Worm (Caenorhabditis elegans) whole organism, L1 larva: ENCODE measurements around the gene ssu-1.

Source experiments
- C16A3.4 ChIP-seq: fragments of 150-350 bp; optimal IDR thresholded peaks from 2 replicates; lab custom pipeline; 2014; ENCODE audit warnings: missing biosample characterization, missing genetic modification characterization
- aly-2 ChIP-seq: fragments of 150-350 bp; optimal IDR thresholded peaks from 2 replicates; lab custom pipeline; 2014; ENCODE audit warnings: missing biosample characterization, missing genetic modification characterization
- blmp-1 ChIP-seq: fragments of 150-350 bp; optimal IDR thresholded peaks from 2 replicates; lab custom pipeline; 2014; ENCODE audit warnings: missing biosample characterization, missing genetic modification characterization
- ceh-8 ChIP-seq: fragments of 200-800 bp; sonication (Bioruptor generic); optimal IDR thresholded peaks from 2 replicates; lab custom pipeline; 2018; ENCODE audit warnings: mild to moderate bottlenecking, missing genetic modification characterization, moderate library complexity, missing compliant biosample characterization
- ceh-88 ChIP-seq: fragments of 200-800 bp; sonication (Bioruptor generic); IDR thresholded peaks from 2 replicates; pipeline ENCODE4 v1.3.6; 2022; ENCODE audit warnings: missing genetic modification characterization, missing compliant biosample characterization
- dsc-1 ChIP-seq: sonication (generic microtip); optimal IDR thresholded peaks from 2 replicates; lab custom pipeline; 2016; ENCODE audit warnings: mild to moderate bottlenecking, missing genetic modification characterization, missing compliant biosample characterization
- efl-1 ChIP-seq, 4 experiments: fragments of 150-350 bp; optimal IDR thresholded peaks in 3 of 4; peaks in 1 of 4; 1 replicate in 1 of 4; 2 replicates in 3 of 4; lab custom pipeline; 2014; ENCODE audit warnings: missing biosample characterization in 2 of 4, missing genetic modification characterization in 2 of 4, missing genetic modification reagents in 2 of 4
- efl-3 ChIP-seq: fragments of 200-800 bp; sonication (Bioruptor generic); optimal IDR thresholded peaks from 2 replicates; lab custom pipeline; 2018; ENCODE audit warnings: mild to moderate bottlenecking, missing genetic modification characterization, missing compliant biosample characterization
- ets-5 ChIP-seq: fragments of 200-800 bp; sonication (Bioruptor generic); IDR thresholded peaks from 2 replicates; pipeline ENCODE4 v1.3.6; 2022; ENCODE audit warnings: missing genetic modification characterization, missing compliant biosample characterization
- fkh-10 ChIP-seq: sonication (generic microtip); optimal IDR thresholded peaks from 2 replicates; lab custom pipeline; 2017; ENCODE audit warnings: missing biosample characterization, missing genetic modification reagents, missing genetic modification characterization
- fkh-4 ChIP-seq: sonication (generic microtip); optimal IDR thresholded peaks from 2 replicates; lab custom pipeline; 2016; ENCODE audit warnings: missing compliant biosample characterization, missing genetic modification characterization, borderline replicate concordance
- fkh-8 ChIP-seq: sonication (generic microtip); optimal IDR thresholded peaks from 2 replicates; lab custom pipeline; 2016; ENCODE audit warnings: mild to moderate bottlenecking, missing genetic modification characterization, missing compliant biosample characterization
- irx-1 ChIP-seq: sonication (generic microtip); optimal IDR thresholded peaks from 2 replicates; lab custom pipeline; 2016; ENCODE audit warnings: missing genetic modification characterization, missing compliant biosample characterization
- isw-1 ChIP-seq: fragments of 200-800 bp; sonication (Bioruptor generic); IDR thresholded peaks from 2 replicates; pipeline ENCODE4 v1.3.6; 2022; ENCODE audit warnings: missing genetic modification characterization, missing compliant biosample characterization
- lin-13 ChIP-seq: fragments of 150-350 bp; optimal IDR thresholded peaks from 2 replicates; lab custom pipeline; 2014; ENCODE audit warnings: missing biosample characterization, missing genetic modification reagents, missing genetic modification characterization
- lin-35 ChIP-seq, 2 experiments: fragments of 150-350 bp; optimal IDR thresholded peaks; 2 replicates each; lab custom pipeline; 2014; ENCODE audit warnings: missing biosample characterization in 2 of 2, missing genetic modification characterization in 2 of 2, missing genetic modification reagents in 2 of 2
- lin-39 ChIP-seq: fragments of 150-350 bp; optimal IDR thresholded peaks from 2 replicates; lab custom pipeline; 2014; ENCODE audit warnings: missing biosample characterization, missing genetic modification reagents, missing genetic modification characterization
- lir-3 ChIP-seq: sonication (generic microtip); optimal IDR thresholded peaks from 2 replicates; lab custom pipeline; 2016; ENCODE audit warnings: mild to moderate bottlenecking, missing genetic modification characterization, moderate library complexity, missing compliant biosample characterization; ENCODE audit not compliant: poor library complexity
- mab-9 ChIP-seq: fragments of 200-800 bp; sonication (Bioruptor generic); IDR thresholded peaks from 2 replicates; pipeline ENCODE4 v1.3.6; 2022; ENCODE audit warnings: missing genetic modification reagents, missing genetic modification characterization, missing compliant biosample characterization
- mef-2 ChIP-seq: fragments of 150-350 bp; optimal IDR thresholded peaks from 2 replicates; lab custom pipeline; 2014; ENCODE audit warnings: missing biosample characterization, missing genetic modification characterization
- nhr-11 ChIP-seq: fragments of 150-350 bp; optimal IDR thresholded peaks from 2 replicates; lab custom pipeline; 2014; ENCODE audit warnings: missing biosample characterization, missing genetic modification characterization
- nhr-19 ChIP-seq: fragments of 200-800 bp; sonication (Bioruptor generic); conservative IDR thresholded peaks from 2 replicates; pipeline ENCODE4 v1.3.6; 2022; ENCODE audit warnings: missing genetic modification characterization, missing compliant biosample characterization
- nhr-20 ChIP-seq: sonication (generic microtip); optimal IDR thresholded peaks from 2 replicates; lab custom pipeline; 2016; ENCODE audit warnings: mild to moderate bottlenecking, missing genetic modification characterization, missing compliant biosample characterization
- nhr-76 ChIP-seq: sonication (generic microtip); optimal IDR thresholded peaks from 2 replicates; lab custom pipeline; 2017; ENCODE audit warnings: missing biosample characterization, missing genetic modification characterization
- nhr-77 ChIP-seq: fragments of 150-350 bp; optimal IDR thresholded peaks from 2 replicates; lab custom pipeline; 2014; ENCODE audit warnings: missing biosample characterization, missing genetic modification characterization
- nhr-84 ChIP-seq: sonication (generic microtip); optimal IDR thresholded peaks from 2 replicates; lab custom pipeline; 2017; ENCODE audit warnings: missing biosample characterization, missing genetic modification characterization
- nhr-85 ChIP-seq: sonication (generic microtip); peaks from one replicate; lab custom pipeline; 2016; ENCODE audit warnings: missing genetic modification characterization, inconsistent platforms, missing compliant biosample characterization
- pax-3 ChIP-seq: fragments of 200-800 bp; sonication (Bioruptor generic); optimal IDR thresholded peaks from 2 replicates; lab custom pipeline; 2018; ENCODE audit warnings: mild to moderate bottlenecking, missing genetic modification characterization, moderate library complexity, missing compliant biosample characterization
- skn-1 ChIP-seq: fragments of 150-350 bp; optimal IDR thresholded peaks from 2 replicates; lab custom pipeline; 2014; ENCODE audit warnings: missing biosample characterization, missing genetic modification characterization
- snpc-4 ChIP-seq: fragments of 150-350 bp; optimal IDR thresholded peaks from 2 replicates; lab custom pipeline; 2014; ENCODE audit warnings: missing biosample characterization, missing genetic modification characterization
- swsn-7 ChIP-seq: sonication (generic microtip); optimal IDR thresholded peaks from 2 replicates; lab custom pipeline; 2016; ENCODE audit warnings: missing genetic modification characterization, missing compliant biosample characterization
- tbx-2 ChIP-seq: sonication (generic microtip); optimal IDR thresholded peaks from 2 replicates; lab custom pipeline; 2016; ENCODE audit warnings: missing genetic modification characterization, missing compliant biosample characterization
- tlp-1 ChIP-seq: fragments of 150-350 bp; optimal IDR thresholded peaks from 2 replicates; lab custom pipeline; 2014; ENCODE audit warnings: missing biosample characterization, missing genetic modification characterization
- unc-130 ChIP-seq: fragments of 150-350 bp; optimal IDR thresholded peaks from 2 replicates; lab custom pipeline; 2017; ENCODE audit warnings: missing biosample characterization, missing genetic modification characterization, inconsistent platforms
- unc-62 ChIP-seq: fragments of 150-350 bp; optimal IDR thresholded peaks from 2 replicates; lab custom pipeline; 2014; ENCODE audit warnings: missing biosample characterization, missing genetic modification reagents, missing genetic modification characterization
- unc-98 ChIP-seq: fragments of 200-800 bp; sonication (Bioruptor generic); IDR thresholded peaks from 2 replicates; pipeline ENCODE4 v1.3.6; 2022; ENCODE audit warnings: missing genetic modification characterization, missing compliant biosample characterization
- vab-15 ChIP-seq: sonication (generic microtip); optimal IDR thresholded peaks from 2 replicates; lab custom pipeline; 2017; ENCODE audit warnings: missing genotype, mild to moderate bottlenecking, missing genetic modification characterization, missing compliant biosample characterization
- zag-1 ChIP-seq: fragments of 150-350 bp; optimal IDR thresholded peaks from 2 replicates; lab custom pipeline; 2014; ENCODE audit warnings: missing biosample characterization, missing genetic modification characterization
- ztf-11 ChIP-seq, 2 experiments: sonication (generic microtip); optimal IDR thresholded peaks; 2 replicates each; lab custom pipeline; 2016 to 2017; ENCODE audit warnings: missing genetic modification characterization in 2 of 2, missing biosample characterization in 1 of 2, missing compliant biosample characterization in 1 of 2

Gene ssu-1

ce11 chrV:20143711-20144110 lies 10.6 kb upstream of the ssu-1 start:
- TF ChIP-seq snpc-4 (peak; percentile 7), ceh-8 (GFP tag; lab: Kevin White, UChicago) (no peak)
- TF ChIP-seq, all 84 proteins: peak for 1

ce11 chrV:20142285-20142684 lies 9.2 kb upstream of the ssu-1 start, which contains the start of gene Y113G7A.12:
Gene Y113G7A.12 (plus strand): TSS chrV:20142585.
- TF ChIP-seq C16A3.4 (tag; lab: Kevin White, UChicago) (no peak), vab-15 (tag; lab: Kevin White, UChicago) (no peak), nhr-76 (tag; lab: Kevin White, UChicago) (no peak), unc-130 (no peak)
- TF ChIP-seq, all 84 proteins: peak for 0

ce11 chrV:20138407-20139044 lies 5.5 kb upstream of the ssu-1 start, which contains the start of gene Y113G7A.14:
Gene Y113G7A.14 (minus strand): TSS chrV:20138457.
- no peak for TF ChIP-seq lin-35 (GFP tag; optimal IDR thresholded peaks at IDR 0.05; lab: Kevin White, UChicago)
- TF ChIP-seq mab-9 (GFP tag; lab: Robert Waterston, UW): no peak
- no peak for TF ChIP-seq nhr-20
- TF ChIP-seq lin-13 (GFP tag; lab: Kevin White, UChicago): no peak
- no peak for TF ChIP-seq unc-98 (GFP tag; lab: Robert Waterston, UW)
- TF ChIP-seq nhr-77 (tag; lab: Kevin White, UChicago): no peak
- TF ChIP-seq ceh-88: no peak

- TF ChIP-seq unc-62: no peak
- TF ChIP-seq isw-1 (GFP tag; lab: Robert Waterston, UW): no peak
- TF ChIP-seq mef-2: no peak
- TF ChIP-seq ets-5 (GFP tag; lab: Robert Waterston, UW): no peak
- no peak for TF ChIP-seq dsc-1
- TF ChIP-seq nhr-85 (tag; lab: Kevin White, UChicago): no peak
- TF ChIP-seq tlp-1 (tag; lab: Kevin White, UChicago): no peak
- no peak for TF ChIP-seq efl-1 (optimal IDR thresholded peaks at IDR 0.05; lab: Kevin White, UChicago)
- no peak for TF ChIP-seq efl-1 (GFP tag; optimal IDR thresholded peaks at IDR 0.05 in 1 of 2; lab: Kevin White, UChicago)
- TF ChIP-seq irx-1 (tag; lab: Kevin White, UChicago): no peak
- TF ChIP-seq ceh-8 (GFP tag; lab: Kevin White, UChicago): no peak
- no peak for TF ChIP-seq nhr-84
- no peak for TF ChIP-seq aly-2 (tag; lab: Kevin White, UChicago)
- no peak for TF ChIP-seq blmp-1 (tag; lab: Kevin White, UChicago)
- TF ChIP-seq fkh-4: no peak
- TF ChIP-seq pax-3 (tag; lab: Kevin White, UChicago): no peak
- no peak for TF ChIP-seq efl-3
- TF ChIP-seq swsn-7 (tag; lab: Kevin White, UChicago): no peak
- TF ChIP-seq nhr-11 (tag; lab: Kevin White, UChicago): no peak
- no peak for TF ChIP-seq tbx-2 (tag; lab: Kevin White, UChicago)
These were observed 2.2 kb upstream of the ssu-1 start, which contains the start of gene Y113G7A.22 for ce11 chrV:20135247-20135646. Gene Y113G7A.22 (minus strand): TSS chrV:20135347.

ce11 chrV:20134797-20135196 lies 1.7 kb upstream of the ssu-1 start:
- TF ChIP-seq lir-3 (tag; lab: Kevin White, UChicago) (no peak), nhr-19 (GFP tag; lab: Robert Waterston, UW) (no peak), efl-1 (optimal IDR thresholded peaks at IDR 0.05; lab: Kevin White, UChicago) (no peak), efl-1 (GFP tag; optimal IDR thresholded peaks at IDR 0.05 in 1 of 2; lab: Kevin White, UChicago) (no peak), fkh-8 (tag; lab: Kevin White, UChicago) (no peak), fkh-10 (GFP tag; lab: Kevin White, UChicago) (no peak), fkh-4 (no peak), zag-1 (no peak), ztf-11 (tag; optimal IDR thresholded peaks at IDR 0.05; lab: Kevin White, UChicago) (no peak), skn-1 (tag; lab: Kevin White, UChicago) (no peak), lin-39 (tag; lab: Kevin White, UChicago) (no peak)
